Worm (Caenorhabditis elegans): ENCODE data around the gene Y49A3A.4.
A peak's percentile ranks its signal among the peaks of the same experiment; 100 is the strongest.

The Y49A3A.4 gene

ce11 chrV:14350949-14351348, 7.7 kb downstream of the Y49A3A.4 start (continued):
- TF ChIP-seq unc-62 (GFP tag; optimal IDR thresholded peaks at IDR 0.05): no peak
- TF ChIP-seq ztf-4 (tag; optimal IDR thresholded peaks at IDR 0.05): no peak
- no peak for TF ChIP-seq nhr-11 (tag; optimal IDR thresholded peaks at IDR 0.05)
- TF ChIP-seq unc-98 (GFP tag; IDR thresholded peaks at IDR 0.05): no peak
- peak; percentile 70 for TF ChIP-seq fkh-10 (GFP tag; optimal IDR thresholded peaks at IDR 0.05)
- TF ChIP-seq dpl-1 (GFP tag; optimal IDR thresholded peaks at IDR 0.05): peak; percentile 65 to 75 (median 72)
- TF ChIP-seq alr-1 (tag; optimal IDR thresholded peaks at IDR 0.05; ENCODE audit: borderline replicate concordance): no peak
- TF ChIP-seq tbx-2 (tag; optimal IDR thresholded peaks at IDR 0.05): peak; percentile 77
- peak; percentile 51 for TF ChIP-seq jun-1 (tag; optimal IDR thresholded peaks at IDR 0.05)
- peak; percentile 77 for TF ChIP-seq nhr-47 (tag; optimal IDR thresholded peaks at IDR 0.05)
- peak; percentile 39 for TF ChIP-seq lir-3 (tag; optimal IDR thresholded peaks at IDR 0.05; ENCODE audit: poor library complexity)
- no peak for TF ChIP-seq aly-2 (tag; optimal IDR thresholded peaks at IDR 0.05)
- peak; percentile 91 for TF ChIP-seq snu-23 (GFP tag; optimal IDR thresholded peaks at IDR 0.05)
- peak; percentile 67 for TF ChIP-seq egl-13 (tag; optimal IDR thresholded peaks at IDR 0.05)
- TF ChIP-seq ceh-90 (tag; optimal IDR thresholded peaks at IDR 0.05): no peak
- TF ChIP-seq zag-1 (tag; optimal IDR thresholded peaks at IDR 0.05): no peak
- peak; percentile 66 for TF ChIP-seq nhr-19 (GFP tag; conservative IDR thresholded peaks at IDR 0.05)
- no peak for TF ChIP-seq mef-2 (tag; optimal IDR thresholded peaks at IDR 0.05)
- peak; percentile 83 to 85 for TF ChIP-seq lin-35 (GFP tag; optimal IDR thresholded peaks at IDR 0.05)
- TF ChIP-seq efl-3 (GFP tag; optimal IDR thresholded peaks at IDR 0.05): no peak
- TF ChIP-seq lin-14 (GFP tag; optimal IDR thresholded peaks at IDR 0.05): peak; percentile 96
- TF ChIP-seq C34B4.2 (tag; optimal IDR thresholded peaks at IDR 0.05): no peak
- no peak for TF ChIP-seq nhr-76 (tag; optimal IDR thresholded peaks at IDR 0.05)
- peak; percentile 71 for TF ChIP-seq mep-1 (tag; optimal IDR thresholded peaks at IDR 0.05)
- TF ChIP-seq nhr-84 (tag; optimal IDR thresholded peaks at IDR 0.05): no peak
- peak; percentile 20 for TF ChIP-seq F16B12.6 (tag; optimal IDR thresholded peaks at IDR 0.05)
- peak; percentile 83 for TF ChIP-seq lin-15B (tag; optimal IDR thresholded peaks at IDR 0.05)
- TF ChIP-seq mdl-1 (tag; optimal IDR thresholded peaks at IDR 0.05): peak in 1 of 2 experiments; percentile 64
- peak in 4 of 6 experiments; percentile 15 to 82 (median 30) for TF ChIP-seq elt-3 (tag; optimal IDR thresholded peaks at IDR 0.05)
- TF ChIP-seq pax-3 (tag; optimal IDR thresholded peaks at IDR 0.05): peak; percentile 85
- TF ChIP-seq unc-86 (tag; optimal IDR thresholded peaks at IDR 0.05): peak; percentile 73
- no peak for TF ChIP-seq ceh-88 (GFP tag; IDR thresholded peaks at IDR 0.05)
- peak; percentile 71 for TF ChIP-seq xbp-1 (tag; optimal IDR thresholded peaks at IDR 0.05)
- peak; percentile 59 to 94 (median 59) for TF ChIP-seq ceh-82 (tag; optimal IDR thresholded peaks at IDR 0.05)
- peak; percentile 63 for TF ChIP-seq lin-13 (GFP tag; optimal IDR thresholded peaks at IDR 0.05)
- TF ChIP-seq lsy-2 (tag; optimal IDR thresholded peaks at IDR 0.05): peak; percentile 58 to 84
- TF ChIP-seq hlh-4 (tag; optimal IDR thresholded peaks at IDR 0.05): no peak
- no peak for TF ChIP-seq mab-9 (GFP tag; IDR thresholded peaks at IDR 0.05)
- TF ChIP-seq sox-4 (tag; optimal IDR thresholded peaks at IDR 0.05): peak; percentile 8
- TF ChIP-seq sup-37 (GFP tag; optimal IDR thresholded peaks at IDR 0.05): no peak
- no peak for TF ChIP-seq ces-1 (GFP tag; optimal IDR thresholded peaks at IDR 0.05)
- peak; percentile 79 for TF ChIP-seq swsn-7 (tag; optimal IDR thresholded peaks at IDR 0.05)
- TF ChIP-seq snpc-4 (tag; optimal IDR thresholded peaks at IDR 0.05): peak; percentile 62
- no peak for TF ChIP-seq aha-1 (tag; optimal IDR thresholded peaks at IDR 0.05)
- peak; percentile 13 to 19 for TF ChIP-seq egl-27 (tag; optimal IDR thresholded peaks at IDR 0.05)
- peak; percentile 38 for TF ChIP-seq hpl-2 (GFP tag; optimal IDR thresholded peaks at IDR 0.05)
- TF ChIP-seq ama-1 (optimal IDR thresholded peaks at IDR 0.05): no peak
- TF ChIP-seq isw-1 (GFP tag; IDR thresholded peaks at IDR 0.05): peak; percentile 60
- no peak for TF ChIP-seq tlp-1 (tag; optimal IDR thresholded peaks at IDR 0.05)
- TF ChIP-seq efl-1 (optimal IDR thresholded peaks at IDR 0.05): peak; percentile 82 to 87
- peak; percentile 77 to 97 for TF ChIP-seq efl-1 (GFP tag; optimal IDR thresholded peaks at IDR 0.05 in 1 of 2)
- TF ChIP-seq nhr-85 (tag): peak; percentile 77
- TF ChIP-seq fos-1 (tag; optimal IDR thresholded peaks at IDR 0.05): peak; percentile 25
- peak; percentile 73 for TF ChIP-seq skn-1 (tag; optimal IDR thresholded peaks at IDR 0.05)
- TF ChIP-seq unc-30 (tag; optimal IDR thresholded peaks at IDR 0.05): no peak

Data from whole organism, L1 larva.